Fruit fly (Drosophila melanogaster) whole organism, embryonic: ENCODE results near the gene CG15403.

ENCODE experiments used
- ATbp ChIP-seq: fragments of 200-800 bp; sonication (Bioruptor generic); optimal IDR thresholded peaks from 2 replicates; lab custom pipeline; 2017; ENCODE audit warnings: missing biosample characterization, mild to moderate bottlenecking, missing genetic modification characterization, missing genetic modification reagents
- Bdp1 ChIP-seq: fragments of 200-800 bp; sonication (Bioruptor generic); optimal IDR thresholded peaks from 3 replicates; lab custom pipeline; 2016; ENCODE audit warnings: missing biosample characterization, missing genetic modification characterization
- BtbVII ChIP-seq: fragments of 200-800 bp; sonication (Bioruptor generic); optimal IDR thresholded peaks from 3 replicates; lab custom pipeline; 2017; ENCODE audit warnings: missing biosample characterization, mild to moderate bottlenecking, missing genetic modification characterization
- CG1024 ChIP-seq: fragments of 200-800 bp; sonication (Bioruptor generic); IDR thresholded peaks from 2 replicates; pipeline ENCODE4 v1.3.6; 2022; ENCODE audit warnings: missing biosample characterization, missing genetic modification characterization
- CG10462 ChIP-seq: fragments of 200-800 bp; sonication (Bioruptor generic); optimal IDR thresholded peaks from 2 replicates; lab custom pipeline; 2016; ENCODE audit warnings: missing biosample characterization, missing genetic modification characterization
- CG12071 ChIP-seq: fragments of 200-800 bp; sonication (Bioruptor generic); optimal IDR thresholded peaks from 3 replicates; lab custom pipeline; 2018; ENCODE audit warnings: missing biosample characterization, mild to moderate bottlenecking, missing genetic modification characterization
- CG12219 ChIP-seq: fragments of 200-800 bp; sonication (Bioruptor generic); optimal IDR thresholded peaks from 3 replicates; lab custom pipeline; 2018; ENCODE audit warnings: missing biosample characterization, mild to moderate bottlenecking, missing genetic modification characterization
- CG12659 ChIP-seq: fragments of 200-800 bp; sonication (Bioruptor generic); optimal IDR thresholded peaks from 3 replicates; lab custom pipeline; 2017; ENCODE audit warnings: mild to moderate bottlenecking, missing biosample characterization, missing genetic modification reagents, missing genetic modification characterization
- CG14860 ChIP-seq: fragments of 200-800 bp; sonication (Bioruptor generic); IDR thresholded peaks from 3 replicates; pipeline ENCODE4 v1.3.6; 2022; ENCODE audit warnings: missing biosample characterization, missing genetic modification characterization; ENCODE audit not compliant: partially characterized antibody
- CG15601 ChIP-seq: fragments of 200-800 bp; sonication (Bioruptor generic); optimal IDR thresholded peaks from 3 replicates; lab custom pipeline; 2019; ENCODE audit warnings: missing biosample characterization, mild to moderate bottlenecking, missing genetic modification characterization, moderate library complexity
- CG1603 ChIP-seq: fragments of 200-800 bp; sonication (Bioruptor generic); optimal IDR thresholded peaks from 2 replicates; lab custom pipeline; 2019; ENCODE audit warnings: missing biosample characterization, mild to moderate bottlenecking, missing genetic modification characterization, moderate library complexity
- CG17186 ChIP-seq: fragments of 200-800 bp; sonication (Bioruptor generic); optimal IDR thresholded peaks from 3 replicates; lab custom pipeline; 2017; ENCODE audit warnings: missing biosample characterization, missing genetic modification reagents, missing genetic modification characterization
- CG17328 ChIP-seq: fragments of 200-800 bp; sonication (Bioruptor generic); IDR thresholded peaks from 2 replicates; pipeline ENCODE4 v1.3.6; 2022; ENCODE audit warnings: missing biosample characterization, missing genetic modification characterization
- CG18011 ChIP-seq: fragments of 200-800 bp; sonication (Bioruptor generic); optimal IDR thresholded peaks from 2 replicates; lab custom pipeline; 2017; ENCODE audit warnings: missing biosample characterization, missing genetic modification characterization, mild to moderate bottlenecking, moderate library complexity, missing genotype
- CG18599 ChIP-seq: fragments of 200-800 bp; sonication (Bioruptor generic); optimal IDR thresholded peaks from 3 replicates; lab custom pipeline; 2017; ENCODE audit warnings: missing biosample characterization, missing genetic modification characterization, mild to moderate bottlenecking, moderate library complexity, missing genetic modification reagents
- CG2889 ChIP-seq: fragments of 200-800 bp; sonication (Bioruptor generic); IDR thresholded peaks from 3 replicates; pipeline ENCODE4 v1.3.6; 2022; ENCODE audit warnings: missing biosample characterization, missing genetic modification characterization
- CG30431 ChIP-seq: fragments of 200-800 bp; sonication (Bioruptor generic); optimal IDR thresholded peaks from 2 replicates; lab custom pipeline; 2017; ENCODE audit warnings: missing biosample characterization, missing genetic modification characterization
- CG31224 ChIP-seq: fragments of 200-800 bp; sonication (Bioruptor generic); IDR thresholded peaks from 2 replicates; pipeline ENCODE4 v1.3.6; 2022; ENCODE audit warnings: missing biosample characterization, missing genetic modification characterization
- CG31441 ChIP-seq: fragments of 200-800 bp; sonication (Bioruptor generic); IDR thresholded peaks from 2 replicates; pipeline ENCODE4 v1.3.6; 2022; ENCODE audit warnings: missing biosample characterization, missing genetic modification characterization
- CG33213 ChIP-seq: fragments of 200-800 bp; sonication (Bioruptor generic); optimal IDR thresholded peaks from 3 replicates; lab custom pipeline; 2016; ENCODE audit warnings: missing biosample characterization, missing genetic modification characterization
- CG33557 ChIP-seq: fragments of 200-800 bp; sonication (Bioruptor generic); optimal IDR thresholded peaks from 2 replicates; lab custom pipeline; 2019; ENCODE audit warnings: missing biosample characterization, mild to moderate bottlenecking, missing genetic modification characterization, moderate library complexity
- CG43689 ChIP-seq: fragments of 200-800 bp; sonication (Bioruptor generic); IDR thresholded peaks from 2 replicates; pipeline ENCODE4 v1.3.6; 2022; ENCODE audit warnings: missing biosample characterization, missing genetic modification characterization
- CG6813 ChIP-seq: fragments of 200-800 bp; sonication (Bioruptor generic); optimal IDR thresholded peaks from 2 replicates; lab custom pipeline; 2017; ENCODE audit warnings: missing biosample characterization, missing genetic modification characterization, mild to moderate bottlenecking, moderate library complexity, missing genetic modification reagents
- CG7556 ChIP-seq: fragments of 200-800 bp; sonication (Bioruptor generic); optimal IDR thresholded peaks from 2 replicates; lab custom pipeline; 2017; ENCODE audit warnings: missing biosample characterization, mild to moderate bottlenecking, missing genetic modification characterization
- D19A ChIP-seq: fragments of 200-800 bp; optimal IDR thresholded peaks from 3 replicates; lab custom pipeline; 2019; ENCODE audit warnings: missing biosample characterization, mild to moderate bottlenecking, missing genetic modification characterization, moderate library complexity
- Deaf1 ChIP-seq: fragments of 200-800 bp; optimal IDR thresholded peaks from 3 replicates; lab custom pipeline; 2019; ENCODE audit warnings: missing biosample characterization, mild to moderate bottlenecking, missing genetic modification characterization, moderate library complexity
- Doc2 ChIP-seq: fragments of 200-800 bp; sonication (Bioruptor generic); IDR thresholded peaks from 2 replicates; pipeline ENCODE4 v1.3.6; 2022; ENCODE audit warnings: missing biosample characterization, missing genetic modification characterization
- H15 ChIP-seq: fragments of 200-800 bp; sonication (Bioruptor generic); IDR thresholded peaks from 3 replicates; pipeline ENCODE4 v1.3.6; 2022; ENCODE audit warnings: missing biosample characterization, missing genetic modification characterization
- Hr3 ChIP-seq: fragments of 200-800 bp; sonication (Bioruptor generic); optimal IDR thresholded peaks from 3 replicates; lab custom pipeline; 2016; ENCODE audit warnings: missing biosample characterization, missing genetic modification characterization
- Kr ChIP-seq: fragments of 200-800 bp; sonication (Bioruptor generic); optimal IDR thresholded peaks from 2 replicates; lab custom pipeline; 2017; ENCODE audit warnings: missing biosample characterization, mild to moderate bottlenecking, missing genetic modification characterization
- Lim3 ChIP-seq: fragments of 200-800 bp; sonication (Bioruptor generic); IDR thresholded peaks from 2 replicates; pipeline ENCODE4 v1.3.6; 2022; ENCODE audit warnings: missing biosample characterization, missing genetic modification characterization
- Nf-YA ChIP-seq: fragments of 200-800 bp; sonication (Bioruptor generic); IDR thresholded peaks from 2 replicates; pipeline ENCODE4 v1.3.6; 2022; ENCODE audit warnings: missing biosample characterization, missing genetic modification characterization
- Oaz ChIP-seq: fragments of 200-800 bp; sonication (Bioruptor generic); IDR thresholded peaks from 2 replicates; pipeline ENCODE4 v1.3.6; 2022; ENCODE audit warnings: missing biosample characterization, missing genetic modification characterization
- Rfx ChIP-seq: fragments of 200-800 bp; sonication (Bioruptor generic); IDR thresholded peaks from 2 replicates; pipeline ENCODE4 v1.3.6; 2022; ENCODE audit warnings: missing biosample characterization, missing genetic modification characterization
- Side ChIP-seq: fragments of 200-800 bp; sonication (Bioruptor generic); optimal IDR thresholded peaks from 2 replicates; lab custom pipeline; 2016; ENCODE audit warnings: missing biosample characterization, missing genetic modification characterization
- Sry-δ ChIP-seq: fragments of 200-800 bp; sonication (Bioruptor generic); optimal IDR thresholded peaks from 2 replicates; lab custom pipeline; 2016; ENCODE audit warnings: missing biosample characterization, missing genetic modification characterization
- Trl ChIP-seq, 3 experiments: fragments of >200 bp in 2 of 3; fragments of 200-800 bp in 1 of 3; sonication (Bioruptor generic) in 1 of 3; optimal IDR thresholded peaks; 2 replicates in 1 of 3; 3 replicates in 2 of 3; lab custom pipeline; 2016 to 2017; ENCODE audit warnings: missing biosample characterization in 1 of 3, missing genetic modification characterization in 1 of 3
- Vsx1 ChIP-seq: fragments of 200-800 bp; sonication (Bioruptor generic); optimal IDR thresholded peaks from 2 replicates; lab custom pipeline; 2017; ENCODE audit warnings: missing biosample characterization, mild to moderate bottlenecking, missing genetic modification characterization, missing genetic modification reagents
- Xrp1 ChIP-seq: fragments of 200-800 bp; sonication (Bioruptor generic); IDR thresholded peaks from 2 replicates; pipeline ENCODE4 v1.3.6; 2022; ENCODE audit warnings: missing biosample characterization, missing genetic modification characterization
- al ChIP-seq: fragments of 200-800 bp; sonication (Bioruptor generic); IDR thresholded peaks from 2 replicates; pipeline ENCODE4 v1.3.6; 2022; ENCODE audit warnings: missing biosample characterization, missing genetic modification characterization
- ato ChIP-seq: fragments of 200-800 bp; sonication (Bioruptor generic); IDR thresholded peaks from 2 replicates; pipeline ENCODE4 v1.3.6; 2022; ENCODE audit warnings: missing biosample characterization, missing genetic modification characterization; ENCODE audit not compliant: partially characterized antibody
- cwo ChIP-seq: fragments of 200-800 bp; sonication (Bioruptor generic); optimal IDR thresholded peaks from 3 replicates; lab custom pipeline; 2017; ENCODE audit warnings: missing biosample characterization, missing genetic modification characterization, mild to moderate bottlenecking, moderate library complexity, missing genetic modification reagents
- ems ChIP-seq: fragments of 200-800 bp; sonication (Bioruptor generic); optimal IDR thresholded peaks from 3 replicates; lab custom pipeline; 2016; ENCODE audit warnings: missing biosample characterization, missing genetic modification characterization
- gt ChIP-seq: fragments of 200-800 bp; sonication (Bioruptor generic); IDR thresholded peaks from 2 replicates; pipeline ENCODE4 v1.3.6; 2022; ENCODE audit warnings: missing biosample characterization, missing genetic modification characterization
- ken ChIP-seq: fragments of 200-800 bp; sonication (Bioruptor generic); IDR thresholded peaks from 3 replicates; pipeline ENCODE4 v1.3.6; 2022; ENCODE audit warnings: missing biosample characterization, missing genetic modification characterization
- nau ChIP-seq: fragments of 200-800 bp; sonication (Bioruptor generic); optimal IDR thresholded peaks from 3 replicates; lab custom pipeline; 2017; ENCODE audit warnings: missing biosample characterization, mild to moderate bottlenecking, missing genetic modification characterization, missing genetic modification reagents
- nom ChIP-seq: fragments of 200-800 bp; sonication (Bioruptor generic); optimal IDR thresholded peaks from 2 replicates; lab custom pipeline; 2017; ENCODE audit warnings: missing biosample characterization, missing genetic modification characterization, mild to moderate bottlenecking, moderate library complexity, missing genetic modification reagents
- sna ChIP-seq: fragments of 200-800 bp; sonication (Bioruptor generic); IDR thresholded peaks from 2 replicates; pipeline ENCODE4 v1.3.6; 2022; ENCODE audit warnings: missing biosample characterization, missing genetic modification characterization; ENCODE audit not compliant: partially characterized antibody
- sob ChIP-seq: fragments of 200-800 bp; sonication (Bioruptor generic); IDR thresholded peaks from 2 replicates; pipeline ENCODE4 v1.3.6; 2022; ENCODE audit warnings: missing biosample characterization, missing genetic modification characterization
- sug ChIP-seq: fragments of 200-800 bp; optimal IDR thresholded peaks from 2 replicates; lab custom pipeline; 2019; ENCODE audit warnings: missing biosample characterization, mild to moderate bottlenecking, missing genetic modification characterization, moderate library complexity
- wek ChIP-seq: fragments of 200-800 bp; sonication (Bioruptor generic); optimal IDR thresholded peaks from 3 replicates; lab custom pipeline; 2018; ENCODE audit warnings: missing biosample characterization, mild to moderate bottlenecking, missing genetic modification characterization, moderate library complexity

Gene CG15403

dm6 chr2L:3092535-3092934 is 35.9 kb upstream of the CG15403 start (continued):
- TF ChIP-seq Sry-δ (GFP tag; lab: Kevin White, UChicago), result no peak
- TF ChIP-seq CG7556, result peak; percentile 24
- TF ChIP-seq ato (GFP tag; lab: Robert Waterston, UW), result no peak
- no peak for TF ChIP-seq CG15601 (tag; lab: Kevin White, UChicago)
- 0 out of 3 replicates have a peak, but pooled peaks have one; percentile 43 for TF ChIP-seq H15 (GFP tag; lab: Robert Waterston, UW)
- TF ChIP-seq CG18599, result peak; percentile 44
- TF ChIP-seq Xrp1 (GFP tag; lab: Robert Waterston, UW), result peak; percentile 52
- no peak for TF ChIP-seq Deaf1 (tag; lab: Kevin White, UChicago)
- TF ChIP-seq Nf-YA (GFP tag; lab: Robert Waterston, UW), result no peak
- no peak for TF ChIP-seq CG14860 (GFP tag; lab: Robert Waterston, UW)
- no peak for TF ChIP-seq Side (GFP tag; lab: Kevin White, UChicago)
- peak; percentile 35 for TF ChIP-seq sob (GFP tag; lab: Robert Waterston, UW)
- 0 out of 2 replicates have a peak, but pooled peaks have one; percentile 16 for TF ChIP-seq CG31441 (GFP tag; lab: Robert Waterston, UW)
- no peak for TF ChIP-seq CG12071 (GFP tag; lab: Kevin White, UChicago)
- TF ChIP-seq CG12659 (GFP tag; lab: Kevin White, UChicago), result no peak
- TF ChIP-seq ems (GFP tag; lab: Kevin White, UChicago), result no peak
- TF ChIP-seq Doc2 (GFP tag; lab: Robert Waterston, UW), result no peak
- TF ChIP-seq CG17186 (GFP tag; lab: Kevin White, UChicago), result no peak
- no peak for TF ChIP-seq CG10462 (GFP tag; lab: Kevin White, UChicago)
- no peak for TF ChIP-seq Bdp1 (GFP tag; lab: Kevin White, UChicago)
- TF ChIP-seq CG1603 (tag; lab: Kevin White, UChicago), result peak; percentile 7
- no peak for TF ChIP-seq wek
- no peak for TF ChIP-seq CG18011 (GFP tag; lab: Kevin White, UChicago)
- TF ChIP-seq Rfx (GFP tag; lab: Robert Waterston, UW), result peak; percentile 50
- TF ChIP-seq CG17328 (GFP tag; lab: Robert Waterston, UW), result peak; percentile 48
- no peak for TF ChIP-seq CG1024 (GFP tag; lab: Robert Waterston, UW)
- TF ChIP-seq nau (GFP tag; lab: Kevin White, UChicago), result no peak
- TF ChIP-seq CG43689 (GFP tag; lab: Robert Waterston, UW), result no peak
- no peak for TF ChIP-seq CG31224
- no peak for TF ChIP-seq CG30431 (GFP tag; lab: Kevin White, UChicago)
- no peak for TF ChIP-seq CG12219 (GFP tag; lab: Kevin White, UChicago)
- TF ChIP-seq al (GFP tag; lab: Robert Waterston, UW), result no peak
- TF ChIP-seq CG33557 (GFP tag; lab: Kevin White, UChicago), result no peak
- no peak for TF ChIP-seq CG33213 (GFP tag; lab: Kevin White, UChicago)
- no peak for TF ChIP-seq BtbVII (GFP tag; lab: Kevin White, UChicago)
- TF ChIP-seq nom (GFP tag; lab: Kevin White, UChicago), result no peak
- no peak for TF ChIP-seq Vsx1 (GFP tag; lab: Kevin White, UChicago)
- peak; percentile 92 for TF ChIP-seq D19A (tag; lab: Kevin White, UChicago)
- no peak for TF ChIP-seq CG2889 (GFP tag; lab: Robert Waterston, UW)
- TF ChIP-seq Trl (optimal IDR thresholded peaks at IDR 0.05; lab: Kevin White, UChicago), result no peak
- TF ChIP-seq Trl (GFP tag; optimal IDR thresholded peaks at IDR 0.05; lab: Kevin White, UChicago), result no peak
- peak; percentile 44 for TF ChIP-seq cwo (GFP tag; lab: Kevin White, UChicago)
- peak; percentile 58; the same call in 2 of the 3 replicates for TF ChIP-seq ken (GFP tag; lab: Robert Waterston, UW)
- no peak for TF ChIP-seq sug (tag; lab: Kevin White, UChicago)
- TF ChIP-seq ATbp (GFP tag; lab: Kevin White, UChicago), result peak; percentile 43
- TF ChIP-seq Lim3 (GFP tag; lab: Robert Waterston, UW), result no peak
- no peak for TF ChIP-seq Kr (GFP tag; lab: Kevin White, UChicago)
- 0 out of 2 replicates have a peak, but pooled peaks have one; percentile 39 for TF ChIP-seq Oaz (GFP tag; lab: Robert Waterston, UW)
- TF ChIP-seq CG6813 (GFP tag; lab: Kevin White, UChicago), result no peak
- TF ChIP-seq gt, result no peak
- no peak for TF ChIP-seq Hr3 (GFP tag; lab: Kevin White, UChicago)
- no peak for TF ChIP-seq sna
